Fruit fly (Drosophila melanogaster): Measurements from ENCODE around the gene CG5386.

The CG5386 gene

DNA sequence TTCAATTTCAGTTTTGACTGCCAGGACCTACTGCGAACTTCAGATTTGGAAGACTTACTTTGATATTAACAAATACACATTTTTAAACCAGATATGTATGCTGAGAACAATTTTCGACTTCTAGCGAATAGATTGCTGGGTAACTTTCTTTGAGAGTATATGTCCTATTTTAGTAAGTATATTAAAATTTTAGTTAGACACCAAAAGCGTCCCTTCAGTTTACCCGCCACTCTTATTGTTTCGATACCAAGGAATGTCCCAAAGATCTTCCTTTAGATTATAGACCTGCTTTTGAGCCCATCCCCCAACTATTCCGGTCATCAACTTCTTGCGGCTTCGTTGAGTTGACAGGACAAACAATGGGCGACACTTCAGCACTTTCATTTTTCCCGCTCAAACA lies 1.8 kb downstream of the CG5386 start, which contains the start of gene CG5388:
CG5388 (minus strand) TSS at position 101 of the 400 bp plus-strand sequence.
- TF ChIP-seq fd96Ca (GFP tag; IDR thresholded peaks at IDR 0.05) (no peak), Pif1A (GFP tag; optimal IDR thresholded peaks at IDR 0.05) (no peak), CG14655 (GFP tag; optimal IDR thresholded peaks at IDR 0.05) (no peak)

DNA sequence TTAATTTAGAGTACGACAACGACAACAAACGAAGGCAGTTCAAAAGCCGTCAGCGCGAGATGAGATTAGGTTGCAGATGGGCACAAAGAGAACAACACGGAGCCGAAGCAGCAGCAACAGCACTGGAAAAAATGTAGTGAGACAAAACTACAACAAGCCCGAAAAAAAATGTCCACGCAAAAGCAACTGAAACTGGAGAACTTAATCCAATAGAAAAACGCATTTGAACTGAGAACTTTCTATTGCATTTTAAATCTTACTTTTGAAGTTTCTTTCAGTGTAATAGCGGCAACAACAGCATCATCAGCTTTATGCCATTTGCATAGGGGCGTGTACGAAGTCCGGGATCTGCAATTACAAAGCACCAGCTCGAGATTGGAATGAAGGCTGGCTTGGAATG lies 2.5 kb downstream of the CG5386 start:
- TF ChIP-seq CG15710 (tag; optimal IDR thresholded peaks at IDR 0.05) (peak; percentile 76), Ets98B (GFP tag; IDR thresholded peaks at IDR 0.05) (peak; percentile 57; the same call in 1 of the 2 replicates), rn (GFP tag; IDR thresholded peaks at IDR 0.05) (peak; percentile 42; the same call in 1 of the 2 replicates), CG13204 (GFP tag; optimal IDR thresholded peaks at IDR 0.05) (peak; percentile 55), CG12605 (GFP tag; IDR thresholded peaks at IDR 0.05) (no peak), gl (tag; optimal IDR thresholded peaks at IDR 0.05) (peak; percentile 49), CG32121 (GFP tag; IDR thresholded peaks at IDR 0.05) (no peak; the same call in 1 of the 2 replicates), EcR (GFP tag; optimal IDR thresholded peaks at IDR 0.05) (no peak), CG10348 (GFP tag; IDR thresholded peaks at IDR 0.05) (no peak), Pif1B (GFP tag; optimal IDR thresholded peaks at IDR 0.05) (peak; percentile 53), CG8301 (tag; optimal IDR thresholded peaks at IDR 0.05) (peak; percentile 58), Snoo (tag; optimal IDR thresholded peaks at IDR 0.05) (peak; percentile 64), CG17806 (tag; optimal IDR thresholded peaks at IDR 0.05) (peak; percentile 70), CG34367 (tag; optimal IDR thresholded peaks at IDR 0.05) (peak; percentile 49), CG4496 (GFP tag; IDR thresholded peaks at IDR 0.05) (peak; percentile 76; the same call in 2 of the 3 replicates), Pif1A (GFP tag; optimal IDR thresholded peaks at IDR 0.05) (peak; percentile 71), CG9948 (tag; optimal IDR thresholded peaks at IDR 0.05) (peak; percentile 61), D1 (tag; optimal IDR thresholded peaks at IDR 0.05) (no peak), CG14655 (GFP tag; optimal IDR thresholded peaks at IDR 0.05) (peak; percentile 69), CG8159 (tag; optimal IDR thresholded peaks at IDR 0.05) (peak; percentile 77), fd96Ca (GFP tag; IDR thresholded peaks at IDR 0.05) (peak; percentile 71; the same call in 2 of the 3 replicates)

DNA sequence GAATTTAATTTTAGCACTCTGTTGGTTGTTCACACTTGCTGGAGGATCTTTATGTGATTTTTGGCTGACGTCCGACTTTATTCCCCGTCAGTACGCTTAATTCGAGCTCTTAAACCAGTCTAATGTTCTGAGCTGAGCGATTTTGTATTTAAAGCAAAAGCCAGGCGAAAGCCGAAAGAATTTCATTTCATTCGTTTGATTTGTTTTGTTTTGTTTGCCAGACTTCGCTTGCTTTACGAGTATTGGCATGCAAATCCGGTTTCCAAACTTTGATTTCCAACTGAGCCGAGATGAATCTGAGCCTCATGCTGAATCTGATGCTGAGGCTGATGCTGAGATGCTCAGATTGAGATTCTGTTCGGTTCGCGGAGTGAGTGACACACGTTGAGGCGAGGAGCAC lies 8.0 kb downstream of the CG5386 start, which contains the start of gene CG5391:
CG5391 (minus strand) TSS at position 101 of the 400 bp plus-strand sequence.
- no peak for TF ChIP-seq D1 (tag; optimal IDR thresholded peaks at IDR 0.05)
- TF ChIP-seq CG15710 (tag; optimal IDR thresholded peaks at IDR 0.05) = no peak
- TF ChIP-seq CG10348 (GFP tag; IDR thresholded peaks at IDR 0.05) = no peak
- TF ChIP-seq Pif1B (GFP tag; optimal IDR thresholded peaks at IDR 0.05) = no peak
- no peak for TF ChIP-seq CG32121 (GFP tag; IDR thresholded peaks at IDR 0.05)
- no peak for TF ChIP-seq CG8159 (tag; optimal IDR thresholded peaks at IDR 0.05)
- TF ChIP-seq EcR (GFP tag; optimal IDR thresholded peaks at IDR 0.05) = no peak
- TF ChIP-seq CG8301 (tag; optimal IDR thresholded peaks at IDR 0.05) = no peak
- TF ChIP-seq fd96Ca (GFP tag; IDR thresholded peaks at IDR 0.05) = no peak
- no peak for TF ChIP-seq Ets98B (GFP tag; IDR thresholded peaks at IDR 0.05)
- TF ChIP-seq CG13204 (GFP tag; optimal IDR thresholded peaks at IDR 0.05) = no peak
- no peak for TF ChIP-seq Pif1A (GFP tag; optimal IDR thresholded peaks at IDR 0.05)
- no peak for TF ChIP-seq CG14655 (GFP tag; optimal IDR thresholded peaks at IDR 0.05)
- TF ChIP-seq CG9948 (tag; optimal IDR thresholded peaks at IDR 0.05) = no peak

DNA sequence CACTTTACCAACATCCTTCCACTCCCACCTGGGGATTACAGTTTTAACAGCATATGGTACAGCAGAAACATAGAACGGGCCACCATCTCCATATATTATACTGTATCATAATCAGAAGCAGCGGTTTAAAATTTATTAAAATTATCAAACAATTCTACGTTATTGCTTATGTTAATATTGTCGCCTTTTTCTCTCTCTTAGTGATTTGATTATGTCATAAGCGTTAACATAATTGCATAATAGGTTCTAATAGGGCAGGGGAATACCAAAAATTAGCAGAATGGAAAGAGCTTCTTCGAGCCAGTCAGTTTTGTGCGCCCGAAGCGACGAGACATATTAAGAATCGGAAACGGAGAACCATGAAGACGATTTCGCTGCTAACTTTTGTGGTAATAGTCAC lies 10.4 kb downstream of the CG5386 start, which contains the start of gene CG13862:
CG13862 (plus strand) TSS at position 301 of the 400 bp plus-strand sequence.
- no peak for TF ChIP-seq CG10348 (GFP tag; IDR thresholded peaks at IDR 0.05)
- no peak for TF ChIP-seq CG17806 (tag; optimal IDR thresholded peaks at IDR 0.05)
- no peak for TF ChIP-seq D1 (tag; optimal IDR thresholded peaks at IDR 0.05)
- TF ChIP-seq Snoo (tag; optimal IDR thresholded peaks at IDR 0.05) = no peak
- TF ChIP-seq CG32121 (GFP tag; IDR thresholded peaks at IDR 0.05) = no peak

DNA sequence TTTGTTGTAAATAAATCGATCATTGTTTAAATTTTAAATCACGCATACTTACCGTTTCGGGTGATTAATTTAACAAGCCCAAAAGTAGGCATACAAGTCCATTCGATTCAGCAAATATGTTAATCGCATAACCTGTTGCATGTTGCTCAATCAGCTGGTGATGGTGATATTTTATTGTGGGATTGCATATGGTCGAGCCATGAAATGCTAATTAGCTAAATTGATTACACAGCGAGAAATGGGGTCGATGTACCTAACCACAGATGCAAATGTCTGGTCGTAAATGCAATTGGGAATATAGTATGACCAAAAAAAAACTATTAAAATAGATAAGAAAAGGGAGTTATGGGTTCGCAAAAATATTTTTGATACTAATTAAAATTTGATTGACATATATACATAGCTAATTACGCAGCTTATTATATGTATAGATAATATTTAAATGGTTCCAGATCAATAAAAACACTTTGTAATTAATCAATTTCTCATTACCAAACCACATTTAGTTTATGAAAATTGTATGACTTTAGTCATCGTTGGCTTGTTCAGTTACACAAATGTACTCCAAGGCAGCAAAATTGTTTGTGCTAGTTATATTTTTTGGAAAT lies 11.4 kb downstream of the CG5386 start, which contains the start of gene CG33721:
CG33721 (plus strand) TSS at position 558 of the 608 bp plus-strand sequence.
- TF ChIP-seq CG14655 (GFP tag; optimal IDR thresholded peaks at IDR 0.05) = no peak
- no peak for TF ChIP-seq gl (tag; optimal IDR thresholded peaks at IDR 0.05)
- TF ChIP-seq CG8301 (tag; optimal IDR thresholded peaks at IDR 0.05) = no peak
- TF ChIP-seq Pif1A (GFP tag; optimal IDR thresholded peaks at IDR 0.05) = no peak
- no peak for TF ChIP-seq Snoo (tag; optimal IDR thresholded peaks at IDR 0.05)
- no peak for TF ChIP-seq EcR (GFP tag; optimal IDR thresholded peaks at IDR 0.05)
- TF ChIP-seq CG12605 (GFP tag; IDR thresholded peaks at IDR 0.05) = no peak
- no peak for TF ChIP-seq CG8159 (tag; optimal IDR thresholded peaks at IDR 0.05)
- no peak for TF ChIP-seq D1 (tag; optimal IDR thresholded peaks at IDR 0.05)
- no peak for TF ChIP-seq Pif1B (GFP tag; optimal IDR thresholded peaks at IDR 0.05)

DNA sequence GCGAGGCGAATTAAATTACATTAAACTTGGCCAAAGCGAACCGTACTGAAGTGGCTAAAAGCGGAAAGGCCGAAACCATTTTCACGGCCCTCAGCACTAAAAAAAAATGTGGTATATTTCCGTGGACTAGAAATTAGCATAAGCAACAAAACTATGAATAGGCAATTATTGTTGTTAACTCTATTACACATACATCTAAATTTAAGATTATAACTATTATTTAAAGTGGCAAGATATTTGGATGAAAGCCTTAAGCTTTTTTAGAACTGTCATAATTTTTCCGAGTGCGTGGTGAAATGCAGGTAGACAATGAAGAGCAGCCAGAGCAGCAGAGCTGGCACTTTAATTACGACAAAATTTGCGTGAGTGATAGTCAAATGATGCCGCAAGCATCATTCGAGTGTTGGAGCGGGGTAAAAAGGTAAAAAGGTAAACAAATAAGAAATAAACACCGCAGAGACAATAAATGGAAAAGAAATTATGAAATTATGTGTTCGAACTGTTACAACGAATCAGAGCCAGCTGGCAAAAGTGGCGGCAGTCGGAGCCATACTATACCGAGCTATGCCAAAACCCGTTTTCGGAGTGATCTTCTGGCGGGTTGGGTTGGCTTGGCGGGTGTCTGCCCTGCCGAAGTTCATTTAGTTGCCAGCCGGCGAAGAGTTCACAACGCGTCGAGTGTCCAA lies 13.2 kb downstream of the CG5386 start, which contains the start of gene CG7080:
CG7080 (plus strand) TSS at position 636 of the 686 bp plus-strand sequence.
- TF ChIP-seq D1 (tag; optimal IDR thresholded peaks at IDR 0.05) (no peak), Pif1A (GFP tag; optimal IDR thresholded peaks at IDR 0.05) (peak; percentile 12), Snoo (tag; optimal IDR thresholded peaks at IDR 0.05) (no peak), CG32121 (GFP tag; IDR thresholded peaks at IDR 0.05) (no peak), CG8301 (tag; optimal IDR thresholded peaks at IDR 0.05) (no peak), Ets98B (GFP tag; IDR thresholded peaks at IDR 0.05) (no peak), CG12605 (GFP tag; IDR thresholded peaks at IDR 0.05) (no peak), CG15710 (tag; optimal IDR thresholded peaks at IDR 0.05) (no peak), CG10348 (GFP tag; IDR thresholded peaks at IDR 0.05) (no peak), CG14655 (GFP tag; optimal IDR thresholded peaks at IDR 0.05) (peak; percentile 14), CG8159 (tag; optimal IDR thresholded peaks at IDR 0.05) (peak; percentile 25), CG4496 (GFP tag; IDR thresholded peaks at IDR 0.05) (no peak)

All from whole organism, pupa.